Fruit fly (Drosophila melanogaster) whole organism, embryonic: ENCODE results near the gene ClpX.

Source experiments
- Blimp-1 ChIP-seq: fragments of 200-800 bp; sonication (Bioruptor generic); optimal IDR thresholded peaks from 3 replicates; lab custom pipeline; 2018; ENCODE audit warnings: missing biosample characterization, missing genetic modification characterization, mild to moderate bottlenecking, moderate library complexity, missing genetic modification reagents
- CG1024 ChIP-seq: fragments of 200-800 bp; sonication (Bioruptor generic); IDR thresholded peaks from 2 replicates; pipeline ENCODE4 v1.3.6; 2022; ENCODE audit warnings: missing biosample characterization, missing genetic modification characterization
- CG10462 ChIP-seq: fragments of 200-800 bp; sonication (Bioruptor generic); optimal IDR thresholded peaks from 2 replicates; lab custom pipeline; 2016; ENCODE audit warnings: missing biosample characterization, missing genetic modification characterization
- CG12219 ChIP-seq: fragments of 200-800 bp; sonication (Bioruptor generic); optimal IDR thresholded peaks from 3 replicates; lab custom pipeline; 2018; ENCODE audit warnings: missing biosample characterization, mild to moderate bottlenecking, missing genetic modification characterization
- CG13624 ChIP-seq: fragments of 200-800 bp; sonication (Bioruptor generic); optimal IDR thresholded peaks from 2 replicates; lab custom pipeline; 2016; ENCODE audit warnings: missing biosample characterization, missing genetic modification characterization
- CG13775 ChIP-seq: fragments of 200-800 bp; sonication (Bioruptor generic); optimal IDR thresholded peaks from 3 replicates; lab custom pipeline; 2017; ENCODE audit warnings: missing biosample characterization, mild to moderate bottlenecking, missing genetic modification characterization
- CG16815 ChIP-seq: fragments of 200-800 bp; sonication (Bioruptor generic); optimal IDR thresholded peaks from 3 replicates; lab custom pipeline; 2017; ENCODE audit warnings: missing biosample characterization, mild to moderate bottlenecking, missing genetic modification characterization
- CG17359 ChIP-seq: fragments of 200-800 bp; sonication (Bioruptor generic); optimal IDR thresholded peaks from 3 replicates; lab custom pipeline; 2018; ENCODE audit warnings: missing biosample characterization, mild to moderate bottlenecking, missing genetic modification characterization, moderate library complexity
- CG18011 ChIP-seq: fragments of 200-800 bp; sonication (Bioruptor generic); optimal IDR thresholded peaks from 2 replicates; lab custom pipeline; 2017; ENCODE audit warnings: missing biosample characterization, missing genetic modification characterization, mild to moderate bottlenecking, moderate library complexity, missing genotype
- CG2712 ChIP-seq: fragments of 200-800 bp; optimal IDR thresholded peaks from 3 replicates; lab custom pipeline; 2019; ENCODE audit warnings: missing biosample characterization, mild to moderate bottlenecking, missing genetic modification characterization, moderate library complexity
- CG31365 ChIP-seq: fragments of 200-800 bp; sonication (Bioruptor generic); optimal IDR thresholded peaks from 2 replicates; lab custom pipeline; 2018; ENCODE audit warnings: missing biosample characterization, mild to moderate bottlenecking, missing genetic modification characterization
- CG34224 ChIP-seq: fragments of 200-800 bp; sonication (Bioruptor generic); IDR thresholded peaks from 3 replicates; pipeline ENCODE4 v1.3.6; 2022; ENCODE audit warnings: missing biosample characterization, missing genetic modification characterization; ENCODE audit not compliant: partially characterized antibody
- CG6765 ChIP-seq: fragments of 200-800 bp; sonication (Bioruptor generic); optimal IDR thresholded peaks from 3 replicates; lab custom pipeline; 2017; ENCODE audit warnings: missing biosample characterization, mild to moderate bottlenecking, missing genetic modification characterization
- CG8290 ChIP-seq, 3 experiments: fragments of 200-800 bp; sonication (Bioruptor generic); optimal IDR thresholded peaks; 2 replicates each; lab custom pipeline; 2016 to 2019; ENCODE audit warnings: missing biosample characterization in 3 of 3, missing genetic modification characterization in 3 of 3, mild to moderate bottlenecking in 2 of 3, moderate library complexity in 1 of 3
- Dek ChIP-seq: fragments of 200-800 bp; sonication (Bioruptor generic); optimal IDR thresholded peaks from 3 replicates; lab custom pipeline; 2019; ENCODE audit warnings: missing biosample characterization, mild to moderate bottlenecking, missing genetic modification characterization, moderate library complexity
- Dfd ChIP-seq, 2 experiments: fragments of >200 bp; optimal IDR thresholded peaks; 2 replicates each; lab custom pipeline; 2017; ENCODE audit warnings: missing biosample characterization in 2 of 2, missing genetic modification characterization in 2 of 2
- Dll ChIP-seq: fragments of 200-800 bp; sonication (Bioruptor generic); IDR thresholded peaks from 4 replicates; pipeline ENCODE4 v1.3.6; 2022; ENCODE audit warnings: missing biosample characterization, missing genetic modification characterization; ENCODE audit not compliant: partially characterized antibody
- Fer2 ChIP-seq: fragments of 200-800 bp; sonication (Bioruptor generic); optimal IDR thresholded peaks from 2 replicates; lab custom pipeline; 2018; ENCODE audit warnings: missing biosample characterization, mild to moderate bottlenecking, missing genetic modification characterization, moderate library complexity
- Gug ChIP-seq: fragments of 200-800 bp; sonication (Bioruptor generic); IDR thresholded peaks from 4 replicates; pipeline ENCODE4 v1.3.6; 2022; ENCODE audit warnings: missing biosample characterization, missing genetic modification characterization
- HLH54F ChIP-seq: fragments of 200-800 bp; sonication (Bioruptor generic); optimal IDR thresholded peaks from 3 replicates; lab custom pipeline; 2016; ENCODE audit warnings: missing biosample characterization, missing genetic modification characterization
- Jarid2 ChIP-seq: fragments of 200-800 bp; sonication (Bioruptor generic); optimal IDR thresholded peaks from 3 replicates; lab custom pipeline; 2017; ENCODE audit warnings: mild to moderate bottlenecking, missing biosample characterization, missing genetic modification reagents, missing genetic modification characterization
- Med ChIP-seq: fragments of 200-800 bp; sonication (Bioruptor generic); peaks from one replicate; lab custom pipeline; 2016; ENCODE audit warnings: missing biosample characterization, missing genetic modification characterization, mild to moderate bottlenecking, inconsistent platforms, moderate library complexity
- Meics ChIP-seq: fragments of 200-800 bp; sonication (Bioruptor generic); optimal IDR thresholded peaks from 2 replicates; lab custom pipeline; 2017; ENCODE audit warnings: missing biosample characterization, mild to moderate bottlenecking, missing genetic modification characterization
- NFAT ChIP-seq: fragments of 200-800 bp; sonication (Bioruptor generic); IDR thresholded peaks from 2 replicates; pipeline ENCODE4 v1.3.6; 2022; ENCODE audit warnings: missing biosample characterization, missing genetic modification characterization
- Nf-YA ChIP-seq: fragments of 200-800 bp; sonication (Bioruptor generic); IDR thresholded peaks from 2 replicates; pipeline ENCODE4 v1.3.6; 2022; ENCODE audit warnings: missing biosample characterization, missing genetic modification characterization
- NfI ChIP-seq: fragments of 200-800 bp; sonication (Bioruptor generic); optimal IDR thresholded peaks from 3 replicates; lab custom pipeline; 2018; ENCODE audit warnings: missing biosample characterization, mild to moderate bottlenecking, missing genetic modification characterization, moderate library complexity
- Optix ChIP-seq: fragments of 200-800 bp; sonication (Bioruptor generic); IDR thresholded peaks from 3 replicates; pipeline ENCODE4 v1.3.6; 2022; ENCODE audit warnings: missing biosample characterization, missing genetic modification characterization
- Rx ChIP-seq: fragments of 200-800 bp; sonication (Bioruptor generic); IDR thresholded peaks from 2 replicates; pipeline ENCODE4 v1.3.6; 2022; ENCODE audit warnings: missing biosample characterization, missing genetic modification characterization
- Sry-δ ChIP-seq: fragments of 200-800 bp; sonication (Bioruptor generic); optimal IDR thresholded peaks from 2 replicates; lab custom pipeline; 2016; ENCODE audit warnings: missing biosample characterization, missing genetic modification characterization
- Stat92E ChIP-seq, 3 experiments: fragments of >200 bp in 2 of 3; fragments of 200-800 bp in 1 of 3; sonication (Bioruptor generic) in 1 of 3; optimal IDR thresholded peaks; 2 replicates each; lab custom pipeline; 2017 to 2019; ENCODE audit warnings: missing biosample characterization in 3 of 3, missing genetic modification characterization in 3 of 3, mild to moderate bottlenecking in 1 of 3, moderate library complexity in 1 of 3
- Usf ChIP-seq: fragments of 200-800 bp; sonication (Bioruptor generic); optimal IDR thresholded peaks from 2 replicates; lab custom pipeline; 2017; ENCODE audit warnings: missing genotype, missing biosample characterization, missing genetic modification characterization
- abd-A ChIP-seq: fragments of 200-800 bp; sonication (Bioruptor generic); optimal IDR thresholded peaks from 3 replicates; lab custom pipeline; 2019; ENCODE audit warnings: missing biosample characterization, mild to moderate bottlenecking, missing genetic modification characterization, moderate library complexity
- al ChIP-seq: fragments of 200-800 bp; sonication (Bioruptor generic); IDR thresholded peaks from 2 replicates; pipeline ENCODE4 v1.3.6; 2022; ENCODE audit warnings: missing biosample characterization, missing genetic modification characterization
- aop ChIP-seq: fragments of 200-800 bp; sonication (Bioruptor generic); IDR thresholded peaks from 2 replicates; pipeline ENCODE4 v1.3.6; 2022; ENCODE audit warnings: missing biosample characterization, missing genetic modification characterization
- ash1 ChIP-seq: fragments of 200-800 bp; sonication (Bioruptor generic); optimal IDR thresholded peaks from 2 replicates; lab custom pipeline; 2018; ENCODE audit warnings: missing biosample characterization, mild to moderate bottlenecking, missing genetic modification characterization
- caup ChIP-seq: fragments of 200-800 bp; sonication (Bioruptor generic); optimal IDR thresholded peaks from 3 replicates; lab custom pipeline; 2017; ENCODE audit warnings: missing biosample characterization, mild to moderate bottlenecking, missing genetic modification characterization, moderate library complexity; ENCODE audit not compliant: severe bottlenecking
- crc ChIP-seq: fragments of 200-800 bp; sonication (Bioruptor generic); optimal IDR thresholded peaks from 2 replicates; lab custom pipeline; 2016; ENCODE audit warnings: missing biosample characterization, missing genetic modification characterization
- dati ChIP-seq: fragments of 200-800 bp; sonication (Bioruptor generic); IDR thresholded peaks from 2 replicates; pipeline ENCODE4 v1.3.6; 2022; ENCODE audit warnings: missing biosample characterization, missing genetic modification characterization
- fru ChIP-seq: fragments of >200 bp; optimal IDR thresholded peaks from 2 replicates; lab custom pipeline; 2017
- grn ChIP-seq: fragments of 200-800 bp; sonication (Bioruptor generic); optimal IDR thresholded peaks from 3 replicates; lab custom pipeline; 2017; ENCODE audit warnings: missing biosample characterization, missing genetic modification characterization
- gro ChIP-seq: fragments of 200-800 bp; sonication (Bioruptor generic); optimal IDR thresholded peaks from 2 replicates; lab custom pipeline; 2016; ENCODE audit warnings: missing biosample characterization, missing genetic modification characterization
- klu ChIP-seq: fragments of 200-800 bp; sonication (Bioruptor generic); IDR thresholded peaks from 2 replicates; pipeline ENCODE4 v1.3.6; 2022; ENCODE audit warnings: missing biosample characterization, missing genetic modification characterization
- oc ChIP-seq: fragments of 200-800 bp; sonication (Bioruptor generic); optimal IDR thresholded peaks from 2 replicates; lab custom pipeline; 2018; ENCODE audit warnings: missing biosample characterization, mild to moderate bottlenecking, missing genetic modification characterization, moderate library complexity
- repo ChIP-seq: fragments of 200-800 bp; sonication (Bioruptor generic); optimal IDR thresholded peaks from 2 replicates; lab custom pipeline; 2016; ENCODE audit warnings: missing biosample characterization, missing genetic modification characterization
- row ChIP-seq: fragments of 200-800 bp; sonication (Bioruptor generic); IDR thresholded peaks from 3 replicates; pipeline ENCODE4 v1.3.6; 2022; ENCODE audit warnings: missing biosample characterization, missing genetic modification characterization
- sens ChIP-seq: fragments of 200-800 bp; sonication (Bioruptor generic); peaks from one replicate; lab custom pipeline; 2016; ENCODE audit warnings: missing biosample characterization, missing genetic modification characterization
- sug ChIP-seq: fragments of 200-800 bp; optimal IDR thresholded peaks from 2 replicates; lab custom pipeline; 2019; ENCODE audit warnings: missing biosample characterization, mild to moderate bottlenecking, missing genetic modification characterization, moderate library complexity
- tna ChIP-seq: fragments of 200-800 bp; sonication (Bioruptor generic); IDR thresholded peaks from 2 replicates; pipeline ENCODE4 v1.3.6; 2022; ENCODE audit warnings: missing biosample characterization, missing genetic modification characterization; ENCODE audit not compliant: partially characterized antibody

Gene ClpX

dm6 chr3R:19875118-19875887 is 28.2 kb downstream of the ClpX start, which contains the start of gene Mrp5 (continued):
- TF ChIP-seq grn (peak; percentile 71), al (peak; percentile 32; the same call in 1 of the 2 replicates), klu (GFP tag; lab: Robert Waterston, UW) (no peak), Stat92E (GFP tag; optimal IDR thresholded peaks at IDR 0.05; lab: Kevin White, UChicago) (no peak), repo (GFP tag; lab: Kevin White, UChicago) (no peak), Dek (tag; lab: Kevin White, UChicago) (peak; percentile 19), CG13624 (peak; percentile 17), dati (GFP tag; lab: Robert Waterston, UW) (no peak), CG2712 (no peak), CG34224 (GFP tag; lab: Robert Waterston, UW) (0 out of 3 replicates have a peak, but pooled peaks have one; percentile 15), caup (GFP tag; lab: Kevin White, UChicago) (peak; percentile 13), NFAT (GFP tag; lab: Robert Waterston, UW) (peak; percentile 51; the same call in 1 of the 2 replicates), aop (GFP tag; lab: Robert Waterston, UW) (peak; percentile 49; the same call in 1 of the 2 replicates), CG6765 (no peak), Blimp-1 (GFP tag; lab: Kevin White, UChicago) (no peak), Usf (no peak), crc (GFP tag; lab: Kevin White, UChicago) (no peak), Sry-δ (GFP tag; lab: Kevin White, UChicago) (no peak), gro (GFP tag; lab: Kevin White, UChicago) (peak; percentile 24), CG18011 (GFP tag; lab: Kevin White, UChicago) (no peak), Meics (peak; percentile 59), fru (lab: Kevin White, UChicago) (no peak), row (peak; percentile 89), abd-A (tag; lab: Kevin White, UChicago) (no peak), ash1 (GFP tag; lab: Kevin White, UChicago) (no peak), sens (GFP tag; lab: Kevin White, UChicago) (peak; percentile 64), Rx (GFP tag; lab: Robert Waterston, UW) (peak; percentile 53), sug (tag; lab: Kevin White, UChicago) (no peak), Fer2 (tag; lab: Kevin White, UChicago) (peak; percentile 10), oc (tag; lab: Kevin White, UChicago) (no peak), Jarid2 (peak; percentile 52), Nf-YA (0 out of 2 replicates have a peak, but pooled peaks have one; percentile 37), CG10462 (GFP tag; lab: Kevin White, UChicago) (no peak), Optix (GFP tag; lab: Robert Waterston, UW) (peak; percentile 61; the same call in 2 of the 3 replicates), Med (peak; percentile 32), NfI (peak; percentile 42), CG13775 (peak; percentile 51), CG12219 (GFP tag; lab: Kevin White, UChicago) (no peak), CG17359 (tag; lab: Kevin White, UChicago) (peak; percentile 48), Dll (GFP tag; lab: Robert Waterston, UW) (0 out of 4 replicates have a peak, but pooled peaks have one; percentile 18), Dfd (GFP tag; optimal IDR thresholded peaks at IDR 0.05; lab: Kevin White, UChicago) (no peak), CG31365 (tag; lab: Kevin White, UChicago) (no peak), CG8290 (GFP tag; optimal IDR thresholded peaks at IDR 0.05; lab: Kevin White, UChicago) (no peak), CG8290 (tag; optimal IDR thresholded peaks at IDR 0.05; lab: Kevin White, UChicago) (peak in 1 of 2 experiments; percentile 20), tna (peak; percentile 15; the same call in 1 of the 2 replicates), CG1024 (GFP tag; lab: Robert Waterston, UW) (peak; percentile 63; the same call in 1 of the 2 replicates), CG16815 (GFP tag; lab: Kevin White, UChicago) (no peak), Gug (GFP tag; lab: Robert Waterston, UW) (peak; percentile 75; the same call in 3 of the 4 replicates), HLH54F (no peak)
